Worm (Caenorhabditis elegans) whole organism, late embryonic: ENCODE data around the gene F08F8.9.

Experiments
- F13H6.1 ChIP-seq: sonication (generic microtip); optimal IDR thresholded peaks from 2 replicates; lab custom pipeline; 2016; ENCODE audit warnings: missing genetic modification characterization, missing compliant biosample characterization
- ceh-31 ChIP-seq: sonication (generic microtip); optimal IDR thresholded peaks from 2 replicates; lab custom pipeline; 2016; ENCODE audit warnings: missing genetic modification characterization, missing compliant biosample characterization
- ceh-6 ChIP-seq: fragments of 200-800 bp; sonication (Bioruptor generic); optimal IDR thresholded peaks from 2 replicates; lab custom pipeline; 2018; ENCODE audit warnings: mild to moderate bottlenecking, missing genetic modification characterization, missing compliant biosample characterization
- hlh-30 ChIP-seq: sonication (generic microtip); optimal IDR thresholded peaks from 2 replicates; lab custom pipeline; 2017; ENCODE audit warnings: antibody characterized with exemption, missing genetic modification characterization, missing compliant biosample characterization; ENCODE audit not compliant: insufficient read depth
- nhr-11 ChIP-seq: fragments of 150-350 bp; optimal IDR thresholded peaks from 2 replicates; lab custom pipeline; 2014; ENCODE audit warnings: missing biosample characterization, missing genetic modification characterization
- npax-4 ChIP-seq: sonication (generic microtip); optimal IDR thresholded peaks from 2 replicates; lab custom pipeline; 2016; ENCODE audit warnings: missing genetic modification characterization, missing compliant biosample characterization
- pqm-1 ChIP-seq: sonication (generic microtip); optimal IDR thresholded peaks from 2 replicates; lab custom pipeline; 2016; ENCODE audit warnings: missing genetic modification characterization, missing compliant biosample characterization
- sox-2 ChIP-seq: fragments of 200-800 bp; sonication (Bioruptor generic); IDR thresholded peaks from 2 replicates; pipeline ENCODE4 v1.3.6; 2022; ENCODE audit warnings: missing genetic modification reagents, missing genetic modification characterization, missing compliant biosample characterization
- tbx-2 ChIP-seq: sonication (generic microtip); optimal IDR thresholded peaks from 2 replicates; lab custom pipeline; 2016; ENCODE audit warnings: missing genetic modification characterization, missing compliant biosample characterization

DNA sequence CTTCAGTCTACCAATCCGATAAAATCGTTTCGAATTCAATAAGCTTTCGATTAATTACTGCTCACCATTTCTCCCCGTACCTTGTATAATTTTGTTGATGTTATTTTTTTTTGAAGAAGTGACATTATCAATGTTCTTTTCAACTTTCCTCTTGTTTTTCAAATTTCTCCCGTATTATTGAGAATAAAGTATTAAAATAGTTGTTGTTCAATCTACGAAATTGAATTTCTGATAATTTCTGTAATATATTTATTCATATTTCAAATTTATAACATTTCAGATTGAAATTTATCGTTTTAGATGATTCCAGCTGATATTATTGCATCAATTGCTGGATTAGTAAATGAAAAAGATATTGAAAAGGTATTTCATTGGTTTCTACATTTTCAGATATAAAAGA, 32.2 kb upstream of the F08F8.9 start, which contains the start of gene trd-1:
- no peak for TF ChIP-seq ceh-31 (tag; lab: Kevin White, UChicago)
- no peak for TF ChIP-seq pqm-1
- no peak for TF ChIP-seq tbx-2 (tag; lab: Kevin White, UChicago)
- no peak for TF ChIP-seq npax-4 (tag; lab: Kevin White, UChicago)
- TF ChIP-seq F13H6.1 (tag; lab: Kevin White, UChicago) = no peak
- TF ChIP-seq hlh-30 = no peak
- no peak for TF ChIP-seq ceh-6 (GFP tag; lab: Kevin White, UChicago)
- no peak for TF ChIP-seq sox-2 (GFP tag; lab: Robert Waterston, UW)
- TF ChIP-seq nhr-11 (tag; lab: Kevin White, UChicago) = no peak
